Fruit fly (Drosophila melanogaster): ENCODE results near the gene Flacc.

Gene Flacc

DNA sequence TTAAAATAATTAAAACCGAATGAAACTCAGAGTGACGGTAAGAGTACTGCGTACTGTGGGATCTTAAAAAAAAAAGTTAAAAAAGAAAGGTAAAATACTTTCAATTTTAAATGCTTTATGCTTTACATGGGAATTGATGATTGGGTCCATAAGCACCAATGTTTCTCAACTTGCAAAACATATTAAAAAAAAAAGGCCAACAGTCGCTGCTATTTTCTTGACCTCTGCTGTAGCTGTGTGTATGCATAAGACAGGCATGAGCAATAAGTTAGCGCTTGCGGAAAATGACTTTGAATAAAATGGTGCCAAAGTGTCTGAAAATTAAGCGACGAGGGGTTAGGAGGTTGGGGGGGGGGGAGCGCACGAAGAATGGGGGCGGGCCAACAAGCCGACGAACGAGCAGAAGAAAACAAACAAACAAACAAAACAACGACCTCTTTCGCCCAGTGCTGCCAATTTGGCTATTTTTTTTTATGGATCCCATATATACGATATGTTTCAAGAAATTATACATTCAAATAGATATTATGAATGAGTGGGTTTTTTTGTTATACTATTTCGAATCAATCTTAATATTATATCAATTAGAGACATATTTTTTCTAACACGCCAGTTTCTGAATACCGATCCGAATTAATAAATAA, 23.8 kb downstream of the Flacc start (continued):
- TF ChIP-seq CG4617 (GFP tag; optimal IDR thresholded peaks at IDR 0.05; ENCODE audit: borderline replicate concordance), result no peak
- TF ChIP-seq amos (GFP tag; IDR thresholded peaks at IDR 0.05; ENCODE audit: partially characterized antibody), result no peak
- no peak for TF ChIP-seq pan (optimal IDR thresholded peaks at IDR 0.05)
- peak in 1 of 2 experiments; percentile 72 for TF ChIP-seq pan (GFP tag; optimal IDR thresholded peaks at IDR 0.05 in 1 of 2, IDR thresholded peaks at IDR 0.05 in 1 of 2)
- peak; percentile 19 for TF ChIP-seq CG4424 (GFP tag; optimal IDR thresholded peaks at IDR 0.05)
- peak; percentile 50 for TF ChIP-seq fd96Cb (tag; optimal IDR thresholded peaks at IDR 0.05)
- TF ChIP-seq CG17359 (tag; optimal IDR thresholded peaks at IDR 0.05), result peak; percentile 71
- peak; percentile 7 for TF ChIP-seq HLH54F (GFP tag; optimal IDR thresholded peaks at IDR 0.05)
- TF ChIP-seq Trl (optimal IDR thresholded peaks at IDR 0.05), result no peak
- TF ChIP-seq Trl (GFP tag; optimal IDR thresholded peaks at IDR 0.05), result peak; percentile 37
- TF ChIP-seq CG11696 (GFP tag; IDR thresholded peaks at IDR 0.05), result peak; percentile 95
- TF ChIP-seq C15 (GFP tag; IDR thresholded peaks at IDR 0.05), result no peak
- TF ChIP-seq CG10147 (GFP tag; optimal IDR thresholded peaks at IDR 0.05), result peak; percentile 22
- 0 out of 3 replicates have a peak, but pooled peaks have one; percentile 38 for TF ChIP-seq Optix (GFP tag; IDR thresholded peaks at IDR 0.05)
- no peak for TF ChIP-seq exex (tag; optimal IDR thresholded peaks at IDR 0.05)
- no peak for TF ChIP-seq aop (GFP tag; IDR thresholded peaks at IDR 0.05)
- peak; percentile 65; the same call in 1 of the 2 replicates for TF ChIP-seq chm (GFP tag; IDR thresholded peaks at IDR 0.05)
- no peak for TF ChIP-seq bab2 (GFP tag; optimal IDR thresholded peaks at IDR 0.05)
- peak; percentile 5 for TF ChIP-seq CG12942 (GFP tag; optimal IDR thresholded peaks at IDR 0.05)
- TF ChIP-seq slbo (GFP tag; IDR thresholded peaks at IDR 0.05), result peak; percentile 65
- peak; percentile 12 for TF ChIP-seq CG17829 (tag; optimal IDR thresholded peaks at IDR 0.05)
- peak; percentile 25 for TF ChIP-seq CG9817 (tag; optimal IDR thresholded peaks at IDR 0.05)
- TF ChIP-seq Fer2 (tag; optimal IDR thresholded peaks at IDR 0.05), result no peak
- 0 out of 3 replicates have a peak, but pooled peaks have one; percentile 39 for TF ChIP-seq so (GFP tag; IDR thresholded peaks at IDR 0.05)
- TF ChIP-seq dm (GFP tag; optimal IDR thresholded peaks at IDR 0.05), result no peak
- peak; percentile 68 for TF ChIP-seq CG11695 (GFP tag; IDR thresholded peaks at IDR 0.05)
- TF ChIP-seq dmrt11E (tag; optimal IDR thresholded peaks at IDR 0.05), result peak; percentile 33
- no peak for TF ChIP-seq CG4820 (GFP tag; optimal IDR thresholded peaks at IDR 0.05)
- peak; percentile 57 for TF ChIP-seq CG6689 (GFP tag; IDR thresholded peaks at IDR 0.05)
- TF ChIP-seq CG31388 (GFP tag; optimal IDR thresholded peaks at IDR 0.05), result no peak
- TF ChIP-seq Spps (tag; optimal IDR thresholded peaks at IDR 0.05), result no peak
- peak; percentile 20 for TF ChIP-seq en (GFP tag; optimal IDR thresholded peaks at IDR 0.05)
- no peak for TF ChIP-seq HLH4C (GFP tag; IDR thresholded peaks at IDR 0.05; ENCODE audit: partially characterized antibody)
- peak; percentile 47 for TF ChIP-seq kay (GFP tag; optimal IDR thresholded peaks at IDR 0.05)
- no peak for TF ChIP-seq CG13123 (GFP tag; optimal IDR thresholded peaks at IDR 0.05)
- no peak for TF ChIP-seq lola (GFP tag; optimal IDR thresholded peaks at IDR 0.05)
- TF ChIP-seq mirr (GFP tag; optimal IDR thresholded peaks at IDR 0.05), result no peak
- no peak for TF ChIP-seq klu (GFP tag; IDR thresholded peaks at IDR 0.05)
- no peak for TF ChIP-seq CG30020 (tag; optimal IDR thresholded peaks at IDR 0.05)
- TF ChIP-seq MESR4 (GFP tag; optimal IDR thresholded peaks at IDR 0.05), result no peak
- peak; percentile 12 to 47 for TF ChIP-seq Pdp1 (GFP tag; optimal IDR thresholded peaks at IDR 0.05)
- TF ChIP-seq CG15601 (tag; optimal IDR thresholded peaks at IDR 0.05), result no peak
- no peak for TF ChIP-seq stwl (tag; optimal IDR thresholded peaks at IDR 0.05)
- no peak for TF ChIP-seq toy (GFP tag; IDR thresholded peaks at IDR 0.05)
- peak; percentile 33 for TF ChIP-seq CG12391 (tag; optimal IDR thresholded peaks at IDR 0.05)
- no peak for TF ChIP-seq CG14860 (GFP tag; IDR thresholded peaks at IDR 0.05; ENCODE audit: partially characterized antibody)
- TF ChIP-seq mld (GFP tag; IDR thresholded peaks at IDR 0.05; ENCODE audit: partially characterized antibody), result no peak
- TF ChIP-seq CG10274 (GFP tag; optimal IDR thresholded peaks at IDR 0.05), result no peak
- TF ChIP-seq Adf1 (GFP tag; IDR thresholded peaks at IDR 0.05), result no peak
- TF ChIP-seq Sox102F (GFP tag; optimal IDR thresholded peaks at IDR 0.05), result peak; percentile 57
